Worm (Caenorhabditis elegans) whole organism, L4 larva: ENCODE measurements around the gene H37A05.4.

Source experiments
- aha-1 ChIP-seq: fragments of 150-350 bp; peaks from one replicate; lab custom pipeline; 2014; ENCODE audit warnings: missing biosample characterization, missing genetic modification characterization
- aly-2 ChIP-seq: sonication (generic microtip); optimal IDR thresholded peaks from 2 replicates; lab custom pipeline; 2018; ENCODE audit warnings: missing biosample characterization, missing genetic modification characterization
- ama-1 ChIP-seq: fragments of 150-350 bp; optimal IDR thresholded peaks from 2 replicates; lab custom pipeline; 2014; ENCODE audit warnings: inconsistent platforms, mixed read lengths
- ceh-20 ChIP-seq: fragments of 200-800 bp; sonication (Bioruptor generic); IDR thresholded peaks from 2 replicates; pipeline ENCODE4 v1.3.6; 2022; ENCODE audit warnings: missing genetic modification reagents, missing genetic modification characterization, missing compliant biosample characterization
- ceh-44 ChIP-seq: fragments of 200-800 bp; sonication (Bioruptor generic); IDR thresholded peaks from 2 replicates; pipeline ENCODE4 v1.3.6; 2022; ENCODE audit warnings: missing genetic modification reagents, missing genetic modification characterization, missing compliant biosample characterization
- ceh-62 ChIP-seq: sonication (generic microtip); optimal IDR thresholded peaks from 2 replicates; lab custom pipeline; 2017; ENCODE audit warnings: missing biosample characterization, missing genetic modification characterization
- ces-1 ChIP-seq: fragments of 150-350 bp; sonication (generic microtip); optimal IDR thresholded peaks from 4 replicates; lab custom pipeline; 2014; ENCODE audit warnings: missing biosample characterization, missing genetic modification reagents, missing genetic modification characterization
- daf-16 ChIP-seq, 3 experiments: sonication (generic microtip); optimal IDR thresholded peaks; 2 replicates each; lab custom pipeline; 2016 to 2017; ENCODE audit warnings: missing genetic modification characterization in 3 of 3, missing genetic modification reagents in 3 of 3, mild to moderate bottlenecking in 2 of 3, missing compliant biosample characterization in 2 of 3, missing biosample characterization in 1 of 3, moderate library complexity in 1 of 3
- dmd-6 ChIP-seq: fragments of 200-800 bp; sonication (Bioruptor generic); IDR thresholded peaks from 2 replicates; pipeline ENCODE4 v1.3.6; 2022; ENCODE audit warnings: missing genetic modification reagents, missing genetic modification characterization, missing compliant biosample characterization
- fos-1 ChIP-seq: fragments of 150-350 bp; optimal IDR thresholded peaks from 2 replicates; lab custom pipeline; 2014; ENCODE audit warnings: missing biosample characterization, missing genetic modification characterization
- gei-8 ChIP-seq: fragments of 200-800 bp; sonication (Bioruptor generic); optimal IDR thresholded peaks from 2 replicates; lab custom pipeline; 2018; ENCODE audit warnings: mild to moderate bottlenecking, missing genetic modification characterization, missing compliant biosample characterization
- hif-1 ChIP-seq, 2 experiments: sonication (generic microtip); optimal IDR thresholded peaks; 2 replicates each; lab custom pipeline; 2016 to 2017; ENCODE audit warnings: missing compliant biosample characterization in 2 of 2, missing genetic modification characterization in 2 of 2, missing genetic modification reagents in 2 of 2, missing genotype in 2 of 2, mild to moderate bottlenecking in 1 of 2
- hlh-11 ChIP-seq: fragments of 200-800 bp; sonication (Bioruptor generic); optimal IDR thresholded peaks from 2 replicates; lab custom pipeline; 2018; ENCODE audit warnings: mild to moderate bottlenecking, missing genetic modification characterization, missing compliant biosample characterization
- hlh-30 ChIP-seq: sonication (generic microtip); optimal IDR thresholded peaks from 2 replicates; lab custom pipeline; 2017; ENCODE audit warnings: antibody characterized with exemption, mild to moderate bottlenecking, missing genetic modification characterization, missing compliant biosample characterization; ENCODE audit not compliant: insufficient read depth
- lin-13 ChIP-seq: fragments of 150-350 bp; optimal IDR thresholded peaks from 2 replicates; lab custom pipeline; 2014; ENCODE audit warnings: missing biosample characterization, missing genetic modification reagents, missing genetic modification characterization
- lin-29 ChIP-seq: fragments of 200-800 bp; sonication (Bioruptor generic); IDR thresholded peaks from 2 replicates; pipeline ENCODE4 v1.3.6; 2022; ENCODE audit warnings: missing genetic modification reagents, missing genetic modification characterization, missing compliant biosample characterization
- lsy-2 ChIP-seq, 2 experiments: fragments of 150-350 bp in 1 of 2; sonication (generic microtip) in 1 of 2; optimal IDR thresholded peaks; 2 replicates each; lab custom pipeline; 2014 to 2017; ENCODE audit warnings: missing biosample characterization in 2 of 2, missing genetic modification characterization in 2 of 2
- mdl-1 ChIP-seq, 2 experiments: fragments of 150-350 bp in 1 of 2; sonication (generic microtip) in 1 of 2; optimal IDR thresholded peaks; 2 replicates each; lab custom pipeline; 2014 to 2017; ENCODE audit warnings: missing biosample characterization in 2 of 2, missing genetic modification characterization in 2 of 2
- mdt-29 ChIP-seq: fragments of 200-800 bp; sonication (Bioruptor generic); IDR thresholded peaks from 2 replicates; pipeline ENCODE4 v1.3.6; 2022; ENCODE audit warnings: missing genetic modification reagents, missing genetic modification characterization, missing compliant biosample characterization
- mxl-3 ChIP-seq: fragments of 200-800 bp; sonication (Bioruptor generic); optimal IDR thresholded peaks from 2 replicates; lab custom pipeline; 2018; ENCODE audit warnings: mild to moderate bottlenecking, missing genetic modification characterization, missing compliant biosample characterization
- nhr-11 ChIP-seq: fragments of 150-350 bp; optimal IDR thresholded peaks from 2 replicates; lab custom pipeline; 2014; ENCODE audit warnings: missing biosample characterization, missing genetic modification characterization
- nhr-111 ChIP-seq: fragments of 200-800 bp; sonication (Bioruptor generic); optimal IDR thresholded peaks from 2 replicates; lab custom pipeline; 2018; ENCODE audit warnings: mild to moderate bottlenecking, missing genetic modification characterization, missing compliant biosample characterization
- nhr-25 ChIP-seq: sonication (generic microtip); optimal IDR thresholded peaks from 2 replicates; lab custom pipeline; 2017; ENCODE audit warnings: missing genetic modification characterization, mild to moderate bottlenecking, missing compliant biosample characterization, antibody characterized with exemption, moderate library complexity, borderline replicate concordance; ENCODE audit not compliant: insufficient read depth
- nhr-28 ChIP-seq: fragments of 150-350 bp; optimal IDR thresholded peaks from 2 replicates; lab custom pipeline; 2014; ENCODE audit warnings: missing biosample characterization, missing genetic modification characterization
- nhr-48 ChIP-seq: sonication (generic microtip); optimal IDR thresholded peaks from 2 replicates; lab custom pipeline; 2016; ENCODE audit warnings: mild to moderate bottlenecking, missing genetic modification characterization, missing compliant biosample characterization
- nhr-76 ChIP-seq: fragments of 150-350 bp; optimal IDR thresholded peaks from 2 replicates; lab custom pipeline; 2014; ENCODE audit warnings: missing biosample characterization, missing genetic modification characterization
- php-3 ChIP-seq: fragments of 200-800 bp; sonication (Bioruptor generic); IDR thresholded peaks from 2 replicates; pipeline ENCODE4 v1.3.6; 2022; ENCODE audit warnings: missing genetic modification reagents, missing genetic modification characterization, missing compliant biosample characterization
- rbr-2 ChIP-seq: sonication (generic microtip); optimal IDR thresholded peaks from 2 replicates; lab custom pipeline; 2016; ENCODE audit warnings: missing genotype, missing genetic modification characterization, missing compliant biosample characterization
- sdz-12 ChIP-seq: fragments of 200-800 bp; sonication (Bioruptor generic); optimal IDR thresholded peaks from 2 replicates; lab custom pipeline; 2018; ENCODE audit warnings: mild to moderate bottlenecking, missing genetic modification characterization, missing compliant biosample characterization
- spr-1 ChIP-seq: sonication (generic microtip); optimal IDR thresholded peaks from 2 replicates; lab custom pipeline; 2016; ENCODE audit warnings: mild to moderate bottlenecking, missing genetic modification characterization, missing compliant biosample characterization
- unc-39 ChIP-seq: sonication (generic microtip); optimal IDR thresholded peaks from 2 replicates; lab custom pipeline; 2017; ENCODE audit warnings: missing biosample characterization, missing genetic modification characterization
- unc-62 ChIP-seq, 3 experiments: fragments of 150-350 bp in 1 of 3; sonication (generic microtip); optimal IDR thresholded peaks in 2 of 3; peaks in 1 of 3; 1 replicate in 1 of 3; 2 replicates in 2 of 3; lab custom pipeline; 2014 to 2017; ENCODE audit warnings: missing biosample characterization in 3 of 3, missing genetic modification characterization in 3 of 3, missing genetic modification reagents in 3 of 3, missing genotype in 1 of 3
- vab-7 ChIP-seq: fragments of 200-800 bp; sonication (Bioruptor generic); IDR thresholded peaks from 2 replicates; pipeline ENCODE4 v1.3.6; 2022; ENCODE audit warnings: missing genetic modification reagents, missing genetic modification characterization, missing compliant biosample characterization
- zip-11 ChIP-seq: fragments of 200-800 bp; sonication (Bioruptor generic); IDR thresholded peaks from 2 replicates; pipeline ENCODE4 v1.3.6; 2022; ENCODE audit warnings: missing genetic modification characterization, missing compliant biosample characterization

H37A05.4 gene

ce11 chrV:13609806-13610205, 39.8 kb downstream of the H37A05.4 start (continued):
- TF ChIP-seq spr-1 (tag; lab: Kevin White, UChicago), result no peak

DNA sequence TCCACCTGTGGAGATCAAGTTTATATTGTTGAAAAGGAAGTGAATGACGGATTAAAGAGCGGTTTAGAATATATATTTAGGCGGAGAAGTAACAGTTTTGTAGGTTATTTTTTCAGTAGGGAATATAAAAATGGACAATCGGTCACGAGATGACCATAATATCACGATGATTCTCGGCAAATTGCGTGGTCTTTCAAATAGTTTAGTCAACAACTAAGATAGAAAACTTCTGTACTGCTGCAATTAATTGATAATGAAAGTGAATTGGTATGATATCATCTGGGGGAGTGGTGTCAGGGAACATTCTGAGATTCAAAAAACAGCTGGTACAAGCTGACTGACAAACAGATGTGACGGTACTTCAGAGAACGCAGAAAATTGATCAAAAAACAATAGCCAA, 41.1 kb downstream of the H37A05.4 start:
- TF ChIP-seq aly-2 (tag; lab: Kevin White, UChicago) (no peak), unc-39 (tag; lab: Kevin White, UChicago) (no peak), lin-13 (GFP tag; lab: Kevin White, UChicago) (no peak), nhr-11 (tag; lab: Kevin White, UChicago) (no peak), nhr-48 (peak; percentile 53), dmd-6 (GFP tag; lab: Robert Waterston, UW) (peak; percentile 41; the same call in 1 of the 2 replicates), ceh-62 (tag; lab: Kevin White, UChicago) (no peak), mxl-3 (peak; percentile 22), mdl-1 (tag; optimal IDR thresholded peaks at IDR 0.05; lab: Kevin White, UChicago) (peak in 1 of 2 experiments; percentile 35), nhr-76 (tag; lab: Kevin White, UChicago) (no peak), hlh-11 (peak; percentile 53), unc-62 (GFP tag; optimal IDR thresholded peaks at IDR 0.05 in 1 of 2; lab: Kevin White, UChicago) (peak in 1 of 2 experiments; percentile 44), unc-62 (tag; optimal IDR thresholded peaks at IDR 0.05; lab: Kevin White, UChicago) (no peak), lin-29 (no peak), nhr-28 (tag; lab: Kevin White, UChicago) (peak; percentile 75), hlh-30 (peak; percentile 63)

DNA sequence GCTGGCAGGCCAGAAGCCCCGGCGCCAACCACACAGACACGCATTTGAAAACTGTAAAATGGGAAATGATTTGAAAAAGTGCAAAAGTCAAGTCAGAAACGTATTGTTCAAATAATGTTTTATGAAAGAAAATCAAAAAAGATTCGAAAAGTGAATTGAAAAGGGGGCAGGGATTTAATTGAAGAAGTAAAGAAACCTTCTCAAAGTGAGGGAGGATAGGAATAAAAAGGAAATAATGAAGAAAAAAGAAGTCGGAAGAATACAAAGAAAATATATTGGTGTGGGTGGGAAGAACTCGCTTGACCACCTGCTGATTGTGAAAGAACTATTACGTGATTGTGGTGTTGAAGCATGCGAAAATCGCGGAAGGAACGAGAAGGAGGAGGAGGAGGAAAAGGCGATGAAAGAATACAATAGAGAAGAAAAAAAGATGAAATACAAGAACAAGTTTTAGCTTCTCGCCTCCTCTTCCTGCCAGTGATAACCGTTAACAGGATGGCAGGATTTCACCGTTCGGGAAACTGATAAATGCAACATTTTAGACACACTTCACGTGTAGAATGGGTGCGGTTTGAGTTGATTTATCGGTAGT, 42.8 kb downstream of the H37A05.4 start, which contains the start of gene fmo-4:
TSS of gene fmo-4 (minus strand) at position 51 of the 592 bp plus-strand sequence.
- TF ChIP-seq hlh-11 (peak; percentile 79), ceh-44 (GFP tag; lab: Robert Waterston, UW) (no peak), zip-11 (GFP tag; lab: Robert Waterston, UW) (no peak), mxl-3 (peak; percentile 9), unc-39 (tag; lab: Kevin White, UChicago) (no peak), daf-16 (GFP tag; optimal IDR thresholded peaks at IDR 0.05; lab: Kevin White, UChicago) (no peak), daf-16 (tag; optimal IDR thresholded peaks at IDR 0.05; lab: Kevin White, UChicago) (no peak), fos-1 (tag; lab: Kevin White, UChicago) (no peak), aha-1 (peak; percentile 44), vab-7 (no peak), nhr-48 (peak; percentile 77), ama-1 (no peak), hif-1 (tag; optimal IDR thresholded peaks at IDR 0.05; lab: Kevin White, UChicago) (peak in 1 of 2 experiments; percentile 22), ces-1 (GFP tag; lab: Kevin White, UChicago) (no peak), mdl-1 (tag; optimal IDR thresholded peaks at IDR 0.05; lab: Kevin White, UChicago) (peak in 1 of 2 experiments; percentile 54), unc-62 (GFP tag; optimal IDR thresholded peaks at IDR 0.05 in 1 of 2; lab: Kevin White, UChicago) (peak in 1 of 2 experiments; percentile 58), unc-62 (tag; optimal IDR thresholded peaks at IDR 0.05; lab: Kevin White, UChicago) (no peak), nhr-28 (tag; lab: Kevin White, UChicago) (peak; percentile 12)

DNA sequence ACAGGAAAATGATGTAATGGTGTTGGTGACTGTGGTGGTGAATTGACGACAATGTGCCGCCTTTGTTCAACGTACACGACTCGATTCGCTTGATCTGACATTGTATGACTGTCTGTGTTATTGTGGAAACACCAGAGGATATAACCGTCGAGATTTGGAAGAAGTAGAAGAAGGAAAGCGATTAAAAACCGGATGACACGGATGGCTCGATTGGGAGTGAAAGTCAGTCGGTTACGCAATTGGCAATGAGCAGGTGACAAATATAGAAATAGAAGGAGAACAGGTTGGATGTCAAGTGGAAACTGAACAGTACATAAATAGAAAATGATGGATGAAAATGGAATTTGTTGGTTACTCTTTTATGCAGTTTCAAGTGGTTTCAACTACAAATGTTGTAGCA, 48.7 kb downstream of the H37A05.4 start, which contains the start of gene rdy-2:
TSS of gene rdy-2 (minus strand) at position 101 of the 400 bp plus-strand sequence.
- TF ChIP-seq aly-2 (tag; lab: Kevin White, UChicago) (no peak), gei-8 (GFP tag; lab: Kevin White, UChicago) (no peak), nhr-111 (no peak)
- TF ChIP-seq, all 104 proteins: peak for 0

DNA sequence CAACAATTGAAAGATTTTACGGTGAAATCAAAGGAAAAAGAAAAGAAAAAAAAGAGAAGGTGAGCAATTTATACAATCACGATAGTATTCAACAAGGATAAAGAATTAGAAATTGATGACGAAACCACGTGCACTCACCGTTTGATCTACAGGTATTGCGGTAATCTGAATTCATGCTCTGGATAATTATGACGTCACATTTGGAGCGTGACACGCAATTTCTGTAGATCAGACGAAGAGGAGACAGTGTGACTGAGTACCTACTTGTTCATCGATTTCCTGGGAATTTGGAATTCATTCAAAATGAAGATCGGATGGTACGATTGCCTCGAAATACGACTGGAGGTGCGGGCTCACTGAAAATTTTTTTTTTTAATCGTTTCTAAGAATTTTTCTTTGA, 51.2 kb downstream of the H37A05.4 start:
- no peak for TF ChIP-seq vab-7
- TF ChIP-seq mdt-29 (GFP tag; lab: Robert Waterston, UW), result no peak
- no peak for TF ChIP-seq sdz-12
- no peak for TF ChIP-seq ceh-20 (GFP tag; lab: Robert Waterston, UW)
- TF ChIP-seq fos-1 (tag; lab: Kevin White, UChicago), result no peak
- no peak for TF ChIP-seq lsy-2 (tag; optimal IDR thresholded peaks at IDR 0.05; lab: Kevin White, UChicago)
- no peak for TF ChIP-seq rbr-2
- TF ChIP-seq nhr-25, result no peak
- no peak for TF ChIP-seq php-3
- no peak for TF ChIP-seq aha-1
